Worm (Caenorhabditis elegans) whole organism, L4 larva: ENCODE results near the gene B0416.10.

ENCODE experiments used
- F37D6.2 ChIP-seq: sonication (generic microtip); optimal IDR thresholded peaks from 2 replicates; lab custom pipeline; 2016; ENCODE audit warnings: mild to moderate bottlenecking, missing genetic modification characterization, missing compliant biosample characterization
- F49E8.2 ChIP-seq: sonication (generic microtip); optimal IDR thresholded peaks from 2 replicates; lab custom pipeline; 2016; ENCODE audit warnings: missing compliant biosample characterization, mild to moderate bottlenecking, missing genetic modification characterization, borderline replicate concordance
- ceh-20 ChIP-seq: fragments of 200-800 bp; sonication (Bioruptor generic); IDR thresholded peaks from 2 replicates; pipeline ENCODE4 v1.3.6; 2022; ENCODE audit warnings: missing genetic modification reagents, missing genetic modification characterization, missing compliant biosample characterization
- ceh-82 ChIP-seq: sonication (generic microtip); optimal IDR thresholded peaks from 2 replicates; lab custom pipeline; 2017; ENCODE audit warnings: missing biosample characterization, missing genetic modification characterization
- ces-1 ChIP-seq: fragments of 150-350 bp; sonication (generic microtip); optimal IDR thresholded peaks from 4 replicates; lab custom pipeline; 2014; ENCODE audit warnings: missing biosample characterization, missing genetic modification reagents, missing genetic modification characterization
- dpl-1 ChIP-seq: fragments of 150-350 bp; optimal IDR thresholded peaks from 2 replicates; lab custom pipeline; 2014; ENCODE audit warnings: missing biosample characterization, missing genetic modification reagents, missing genetic modification characterization
- fos-1 ChIP-seq: fragments of 150-350 bp; optimal IDR thresholded peaks from 2 replicates; lab custom pipeline; 2014; ENCODE audit warnings: missing biosample characterization, missing genetic modification characterization
- lin-13 ChIP-seq: fragments of 150-350 bp; optimal IDR thresholded peaks from 2 replicates; lab custom pipeline; 2014; ENCODE audit warnings: missing biosample characterization, missing genetic modification reagents, missing genetic modification characterization
- lin-39 ChIP-seq: fragments of 150-350 bp; optimal IDR thresholded peaks from 2 replicates; lab custom pipeline; 2014; ENCODE audit warnings: missing biosample characterization, missing genetic modification reagents, missing genetic modification characterization
- lir-3 ChIP-seq: sonication (generic microtip); optimal IDR thresholded peaks from 2 replicates; lab custom pipeline; 2016; ENCODE audit warnings: mild to moderate bottlenecking, missing genetic modification characterization, missing compliant biosample characterization
- nhr-11 ChIP-seq: fragments of 150-350 bp; optimal IDR thresholded peaks from 2 replicates; lab custom pipeline; 2014; ENCODE audit warnings: missing biosample characterization, missing genetic modification characterization
- skn-1 ChIP-seq: fragments of 150-350 bp; optimal IDR thresholded peaks from 2 replicates; lab custom pipeline; 2014; ENCODE audit warnings: missing biosample characterization, missing genetic modification characterization
- snpc-1.2 ChIP-seq: fragments of 200-800 bp; sonication (Bioruptor generic); IDR thresholded peaks from 2 replicates; pipeline ENCODE4 v1.3.6; 2022; ENCODE audit warnings: missing genetic modification reagents, missing genetic modification characterization, missing compliant biosample characterization

DNA sequence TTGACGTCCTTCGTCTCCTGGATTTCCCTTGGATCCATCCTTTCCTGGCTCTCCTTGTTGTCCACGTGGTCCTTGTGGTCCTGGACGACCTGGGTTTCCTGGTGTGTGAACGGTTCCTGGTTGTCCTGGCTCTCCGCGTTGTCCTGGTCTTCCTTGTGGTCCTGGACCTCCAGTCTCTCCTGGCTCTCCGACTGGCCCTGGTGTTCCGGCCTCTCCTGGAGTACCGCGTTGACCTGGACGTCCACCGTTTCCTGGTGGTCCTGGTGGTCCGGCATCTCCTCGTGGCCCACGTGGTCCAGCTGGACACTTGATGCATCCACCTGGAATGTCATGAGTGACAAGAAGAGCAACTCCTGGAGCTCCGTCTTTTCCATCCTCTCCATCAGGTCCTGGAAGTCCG lies 40.7 kb downstream of the B0416.10 start:
- TF ChIP-seq snpc-1.2 (GFP tag; lab: Robert Waterston, UW), result no peak
- no peak for TF ChIP-seq F37D6.2
- no peak for TF ChIP-seq ces-1 (GFP tag; lab: Kevin White, UChicago)
- TF ChIP-seq skn-1 (tag; lab: Kevin White, UChicago), result no peak
- TF ChIP-seq F49E8.2 (tag; lab: Kevin White, UChicago), result no peak
- no peak for TF ChIP-seq lin-13 (GFP tag; lab: Kevin White, UChicago)
- no peak for TF ChIP-seq fos-1 (tag; lab: Kevin White, UChicago)
- no peak for TF ChIP-seq dpl-1 (GFP tag; lab: Kevin White, UChicago)
- TF ChIP-seq nhr-11 (tag; lab: Kevin White, UChicago), result no peak
- TF ChIP-seq ceh-20 (GFP tag; lab: Robert Waterston, UW), result no peak
- no peak for TF ChIP-seq ceh-82 (tag; lab: Kevin White, UChicago)
- no peak for TF ChIP-seq lin-39
- no peak for TF ChIP-seq lir-3
